Fruit fly (Drosophila melanogaster): ENCODE measurements around the gene HGTX.
A peak's percentile ranks its signal among the peaks of the same experiment; 100 is the strongest.

HGTX gene

dm6 chr3L:14549215-14549614 lies 50.1 kb downstream of the HGTX start:
- TF ChIP-seq Dll (GFP tag; IDR thresholded peaks at IDR 0.05; ENCODE audit: partially characterized antibody) (no peak), ato (GFP tag; IDR thresholded peaks at IDR 0.05; ENCODE audit: partially characterized antibody) (no peak), jigr1 (GFP tag; IDR thresholded peaks at IDR 0.05) (no peak), dan (GFP tag; IDR thresholded peaks at IDR 0.05) (no peak), fd102C (GFP tag; optimal IDR thresholded peaks at IDR 0.05) (no peak), Chrac-16 (GFP tag; optimal IDR thresholded peaks at IDR 0.05) (no peak), CG32767 (GFP tag; IDR thresholded peaks at IDR 0.05) (no peak), tgo (GFP tag; IDR thresholded peaks at IDR 0.05) (no peak), sqz (GFP tag; optimal IDR thresholded peaks at IDR 0.05) (peak; percentile 31), scrt (GFP tag; optimal IDR thresholded peaks at IDR 0.05) (no peak), salm (tag; optimal IDR thresholded peaks at IDR 0.05) (no peak), oc (tag; optimal IDR thresholded peaks at IDR 0.05) (no peak), pnt (GFP tag; optimal IDR thresholded peaks at IDR 0.05) (no peak), CG3995 (GFP tag; optimal IDR thresholded peaks at IDR 0.05) (no peak), ken (GFP tag; IDR thresholded peaks at IDR 0.05) (no peak), p53 (GFP tag; optimal IDR thresholded peaks at IDR 0.05) (no peak), Med (GFP tag) (peak; percentile 70), en (GFP tag; optimal IDR thresholded peaks at IDR 0.05) (no peak), odd (GFP tag; optimal IDR thresholded peaks at IDR 0.05) (peak; percentile 32), CG10654 (GFP tag; optimal IDR thresholded peaks at IDR 0.05) (no peak), ftz-f1 (GFP tag; optimal IDR thresholded peaks at IDR 0.05) (no peak), CG10462 (GFP tag; optimal IDR thresholded peaks at IDR 0.05) (no peak), CG4854 (GFP tag; optimal IDR thresholded peaks at IDR 0.05) (peak; percentile 23), Max (GFP tag; optimal IDR thresholded peaks at IDR 0.05) (no peak), CG13296 (GFP tag; optimal IDR thresholded peaks at IDR 0.05) (peak; percentile 48), zfh2 (GFP tag; optimal IDR thresholded peaks at IDR 0.05) (no peak), CG12744 (GFP tag; optimal IDR thresholded peaks at IDR 0.05) (no peak), MTF-1 (GFP tag; optimal IDR thresholded peaks at IDR 0.05; ENCODE audit: borderline replicate concordance) (peak; percentile 12), lab (GFP tag; optimal IDR thresholded peaks at IDR 0.05) (peak; percentile 68), CG7556 (GFP tag; optimal IDR thresholded peaks at IDR 0.05) (no peak), CG30403 (GFP tag; optimal IDR thresholded peaks at IDR 0.05) (no peak), CG9437 (GFP tag; optimal IDR thresholded peaks at IDR 0.05) (no peak), CG6689 (GFP tag; IDR thresholded peaks at IDR 0.05) (no peak), CG2678 (tag; optimal IDR thresholded peaks at IDR 0.05) (peak; percentile 26), CG10366 (GFP tag; IDR thresholded peaks at IDR 0.05) (no peak), B-H2 (GFP tag; optimal IDR thresholded peaks at IDR 0.05) (no peak), CG4707 (GFP tag; optimal IDR thresholded peaks at IDR 0.05) (peak; percentile 31), gro (GFP tag; optimal IDR thresholded peaks at IDR 0.05) (peak; percentile 37), CG8478 (optimal IDR thresholded peaks at IDR 0.05) (no peak), chif (GFP tag; optimal IDR thresholded peaks at IDR 0.05) (no peak), Elba2 (GFP tag; optimal IDR thresholded peaks at IDR 0.05) (no peak), Ssrp (tag; optimal IDR thresholded peaks at IDR 0.05) (no peak), Bteb2 (GFP tag; optimal IDR thresholded peaks at IDR 0.05) (no peak), CG2202 (tag; optimal IDR thresholded peaks at IDR 0.05) (no peak), sd (tag; optimal IDR thresholded peaks at IDR 0.05) (peak; percentile 23), CG6272 (GFP tag; IDR thresholded peaks at IDR 0.05) (no peak), CG10431 (GFP tag; optimal IDR thresholded peaks at IDR 0.05) (no peak), CG14710 (tag; optimal IDR thresholded peaks at IDR 0.05) (no peak), org-1 (GFP tag; optimal IDR thresholded peaks at IDR 0.05) (peak; percentile 27), nau (GFP tag; optimal IDR thresholded peaks at IDR 0.05) (peak; percentile 54), CG15073 (GFP tag; optimal IDR thresholded peaks at IDR 0.05) (no peak), CG3838 (GFP tag; optimal IDR thresholded peaks at IDR 0.05) (no peak), B-H1 (GFP tag; IDR thresholded peaks at IDR 0.05) (no peak)
